ENCODE assay signal across 2 fruit fly cellular contexts in the genomic region with DNA sequence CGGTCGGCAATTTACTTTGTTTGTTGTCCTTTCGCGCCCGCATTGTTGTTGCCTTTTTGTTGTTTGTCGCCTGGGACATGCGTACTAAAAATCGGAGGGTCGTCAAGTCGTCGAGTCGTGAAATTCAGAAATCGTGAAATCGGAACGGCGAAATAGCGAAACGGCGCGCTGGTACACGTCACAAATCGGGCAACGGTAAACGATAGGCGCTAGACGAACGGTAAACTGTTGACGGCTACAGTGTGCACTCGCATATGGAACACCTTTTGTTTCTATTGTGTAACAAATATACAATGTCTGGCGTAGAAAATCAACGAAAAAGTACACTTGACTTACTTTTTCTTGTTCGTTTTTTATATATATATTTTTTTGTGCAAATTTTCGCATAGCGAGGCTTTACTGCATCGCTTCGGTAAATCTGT.
TF ChIP-seq lines count a peak whose summit lies in the region.

No protein-coding gene starts in this region.

TF ChIP-seq in whole organism, embryonic, 481 proteins besides CTCF, POLR2A, EP300 and RAD21 (continued from another document and continues in another):
- TF ChIP-seq CG15073 (GFP tag; optimal IDR thresholded peaks at IDR 0.05; lab: Kevin White, UChicago) (no peak), lola (GFP tag; optimal IDR thresholded peaks at IDR 0.05; lab: Kevin White, UChicago) (no peak), sima (GFP tag; optimal IDR thresholded peaks at IDR 0.05; lab: Kevin White, UChicago) (no peak), D19B (GFP tag; optimal IDR thresholded peaks at IDR 0.05; lab: Kevin White, UChicago) (peak; percentile 36), fu2 (GFP tag; optimal IDR thresholded peaks at IDR 0.05; lab: Kevin White, UChicago) (peak; percentile 9), CG9727 (GFP tag; optimal IDR thresholded peaks at IDR 0.05; lab: Kevin White, UChicago) (peak; percentile 61), Bdp1 (GFP tag; optimal IDR thresholded peaks at IDR 0.05; lab: Kevin White, UChicago) (peak; percentile 27), repo (GFP tag; optimal IDR thresholded peaks at IDR 0.05; lab: Kevin White, UChicago) (no peak), CG10267 (tag; optimal IDR thresholded peaks at IDR 0.05; lab: Kevin White, UChicago) (peak; percentile 31), ranshi (GFP tag; IDR thresholded peaks at IDR 0.05; lab: Robert Waterston, UW) (peak; percentile 77), CG6254 (GFP tag; optimal IDR thresholded peaks at IDR 0.05; lab: Kevin White, UChicago) (no peak), eyg (GFP tag; optimal IDR thresholded peaks at IDR 0.05; lab: Kevin White, UChicago) (no peak), Dbx (GFP tag; IDR thresholded peaks at IDR 0.05; lab: Robert Waterston, UW) (peak; percentile 91), MESR4 (GFP tag; optimal IDR thresholded peaks at IDR 0.05; lab: Kevin White, UChicago) (no peak), bigmax (GFP tag; optimal IDR thresholded peaks at IDR 0.05; lab: Kevin White, UChicago) (no peak), CG13296 (GFP tag; optimal IDR thresholded peaks at IDR 0.05; lab: Kevin White, UChicago) (peak; percentile 76), Chrac-16 (GFP tag; optimal IDR thresholded peaks at IDR 0.05; lab: Kevin White, UChicago) (peak; percentile 50), CG11398 (GFP tag; optimal IDR thresholded peaks at IDR 0.05; lab: Kevin White, UChicago) (no peak), bab2 (GFP tag; optimal IDR thresholded peaks at IDR 0.05; lab: Kevin White, UChicago) (peak; percentile 59), vvl (GFP tag; IDR thresholded peaks at IDR 0.05; lab: Robert Waterston, UW) (peak; percentile 83), CG18262 (tag; optimal IDR thresholded peaks at IDR 0.05; lab: Kevin White, UChicago) (peak; percentile 27), h (optimal IDR thresholded peaks at IDR 0.05; lab: Kevin White, UChicago) (no peak), cwo (GFP tag; optimal IDR thresholded peaks at IDR 0.05; lab: Kevin White, UChicago) (peak; percentile 67), Med (GFP tag; lab: Kevin White, UChicago) (peak; percentile 97), H2.0 (GFP tag; IDR thresholded peaks at IDR 0.05; lab: Robert Waterston, UW) (peak; percentile 49; the same call in 1 of the 2 replicates), odd (GFP tag; optimal IDR thresholded peaks at IDR 0.05; lab: Kevin White, UChicago) (peak; percentile 21), Jarid2 (GFP tag; optimal IDR thresholded peaks at IDR 0.05; lab: Kevin White, UChicago) (peak; percentile 22), CG6765 (GFP tag; optimal IDR thresholded peaks at IDR 0.05; lab: Kevin White, UChicago) (peak; percentile 64), fd3F (GFP tag; optimal IDR thresholded peaks at IDR 0.05; lab: Kevin White, UChicago) (peak; percentile 73), CG2129 (GFP tag; IDR thresholded peaks at IDR 0.05; lab: Robert Waterston, UW; ENCODE audit: partially characterized antibody) (no peak), CG14050 (GFP tag; IDR thresholded peaks at IDR 0.05; lab: Robert Waterston, UW) (peak; percentile 54; the same call in 2 of the 3 replicates), CG15514 (GFP tag; optimal IDR thresholded peaks at IDR 0.05; lab: Kevin White, UChicago) (peak; percentile 68), Asciz (GFP tag; optimal IDR thresholded peaks at IDR 0.05; lab: Kevin White, UChicago) (peak; percentile 16), mirr (GFP tag; optimal IDR thresholded peaks at IDR 0.05; lab: Kevin White, UChicago) (peak; percentile 8), CG15479 (GFP tag; optimal IDR thresholded peaks at IDR 0.05; lab: Kevin White, UChicago) (no peak), Meics (GFP tag; optimal IDR thresholded peaks at IDR 0.05; lab: Kevin White, UChicago) (peak; percentile 86), gcm2 (GFP tag; optimal IDR thresholded peaks at IDR 0.05; lab: Kevin White, UChicago) (peak; percentile 31), CG9932 (GFP tag; IDR thresholded peaks at IDR 0.05; lab: Robert Waterston, UW) (peak; percentile 90), CG12391 (tag; optimal IDR thresholded peaks at IDR 0.05; lab: Kevin White, UChicago) (peak; percentile 51), crc (GFP tag; optimal IDR thresholded peaks at IDR 0.05; lab: Kevin White, UChicago) (peak; percentile 10), ara (GFP tag; IDR thresholded peaks at IDR 0.05; lab: Robert Waterston, UW) (peak; percentile 39; the same call in 1 of the 2 replicates), CG10274 (GFP tag; optimal IDR thresholded peaks at IDR 0.05; lab: Kevin White, UChicago) (peak; percentile 21), CG15601 (tag; optimal IDR thresholded peaks at IDR 0.05; lab: Kevin White, UChicago) (no peak), Mrtf (GFP tag; IDR thresholded peaks at IDR 0.05; lab: Robert Waterston, UW) (peak; percentile 74; the same call in 1 of the 3 replicates), ro (GFP tag; IDR thresholded peaks at IDR 0.05; lab: Robert Waterston, UW) (peak; percentile 43; the same call in 1 of the 2 replicates), CG6683 (GFP tag; optimal IDR thresholded peaks at IDR 0.05; lab: Kevin White, UChicago) (peak; percentile 42), Awh (GFP tag; IDR thresholded peaks at IDR 0.05; lab: Robert Waterston, UW) (peak; percentile 49; the same call in 1 of the 2 replicates), ash1 (GFP tag; optimal IDR thresholded peaks at IDR 0.05; lab: Kevin White, UChicago) (no peak), MBD-R2 (GFP tag; IDR thresholded peaks at IDR 0.05; lab: Robert Waterston, UW) (peak; percentile 68; the same call in 1 of the 2 replicates), aop (GFP tag; IDR thresholded peaks at IDR 0.05; lab: Robert Waterston, UW) (no peak), CG34422 (GFP tag; IDR thresholded peaks at IDR 0.05; lab: Robert Waterston, UW) (0 out of 3 replicates have a peak, but pooled peaks have one; percentile 36), Xbp1 (GFP tag; optimal IDR thresholded peaks at IDR 0.05; lab: Kevin White, UChicago) (peak; percentile 73), Dek (tag; optimal IDR thresholded peaks at IDR 0.05; lab: Kevin White, UChicago) (peak; percentile 69), pita (GFP tag; optimal IDR thresholded peaks at IDR 0.05; lab: Kevin White, UChicago) (no peak), D (optimal IDR thresholded peaks at IDR 0.05; lab: Kevin White, UChicago) (no peak), D (GFP tag; optimal IDR thresholded peaks at IDR 0.05; lab: Kevin White, UChicago) (no peak), Vsx1 (GFP tag; optimal IDR thresholded peaks at IDR 0.05; lab: Kevin White, UChicago) (no peak), H15 (GFP tag; IDR thresholded peaks at IDR 0.05; lab: Robert Waterston, UW) (peak; percentile 57; the same call in 1 of the 3 replicates), HLH4C (GFP tag; IDR thresholded peaks at IDR 0.05; lab: Robert Waterston, UW; ENCODE audit: partially characterized antibody) (no peak), B-H1 (GFP tag; IDR thresholded peaks at IDR 0.05; lab: Robert Waterston, UW) (peak; percentile 62), Poxn (GFP tag; IDR thresholded peaks at IDR 0.05; lab: Robert Waterston, UW) (peak; percentile 61; the same call in 1 of the 2 replicates), row (GFP tag; IDR thresholded peaks at IDR 0.05; lab: Robert Waterston, UW) (peak; percentile 87)

TF ChIP-seq in whole organism, prepupa, 60 proteins besides CTCF, POLR2A, EP300 and RAD21 (continued from another document):
- TF ChIP-seq Sox14 (GFP tag; optimal IDR thresholded peaks at IDR 0.05; lab: Kevin White, UChicago) (peak; percentile 6), CG32006 (GFP tag; optimal IDR thresholded peaks at IDR 0.05; lab: Kevin White, UChicago) (peak; percentile 37), OdsH (GFP tag; optimal IDR thresholded peaks at IDR 0.05; lab: Kevin White, UChicago) (peak; percentile 60), acj6 (GFP tag; optimal IDR thresholded peaks at IDR 0.05; lab: Kevin White, UChicago) (peak; percentile 40), Lpt (GFP tag; optimal IDR thresholded peaks at IDR 0.05; lab: Kevin White, UChicago) (no peak), Eip93F (GFP tag; optimal IDR thresholded peaks at IDR 0.05; lab: Kevin White, UChicago) (no peak), CG3919 (GFP tag; optimal IDR thresholded peaks at IDR 0.05; lab: Kevin White, UChicago) (peak; percentile 29), CG11294 (GFP tag; IDR thresholded peaks at IDR 0.05; lab: Robert Waterston, UW) (peak; percentile 49; the same call in 1 of the 2 replicates), Hr4 (GFP tag; optimal IDR thresholded peaks at IDR 0.05; lab: Kevin White, UChicago) (peak; percentile 42), CG15336 (GFP tag; IDR thresholded peaks at IDR 0.05; lab: Robert Waterston, UW) (peak; percentile 64)
TF ChIP-seq in whole organism, prepupa: peak in this region for 42.
